Fruit fly (Drosophila melanogaster) whole organism, embryonic: Measurements from ENCODE around the gene CG10710.

Experiments
- Bteb2 ChIP-seq: fragments of 200-800 bp; sonication (Bioruptor generic); optimal IDR thresholded peaks from 2 replicates; lab custom pipeline; 2016; ENCODE audit warnings: missing biosample characterization, missing genetic modification characterization
- CG14441 ChIP-seq: fragments of 200-800 bp; sonication (Bioruptor generic); IDR thresholded peaks from 2 replicates; pipeline ENCODE4 v1.3.6; 2022; ENCODE audit warnings: missing biosample characterization, missing genetic modification characterization
- CG18011 ChIP-seq: fragments of 200-800 bp; sonication (Bioruptor generic); optimal IDR thresholded peaks from 2 replicates; lab custom pipeline; 2017; ENCODE audit warnings: missing biosample characterization, missing genetic modification characterization, mild to moderate bottlenecking, moderate library complexity, missing genotype
- CG18476 ChIP-seq: fragments of 200-800 bp; sonication (Bioruptor generic); optimal IDR thresholded peaks from 2 replicates; lab custom pipeline; 2016; ENCODE audit warnings: missing biosample characterization, mild to moderate bottlenecking, missing genetic modification characterization
- CG3281 ChIP-seq: fragments of 200-800 bp; sonication (Bioruptor generic); optimal IDR thresholded peaks from 3 replicates; lab custom pipeline; 2017; ENCODE audit warnings: missing biosample characterization, mild to moderate bottlenecking, missing genetic modification characterization
- CG6683 ChIP-seq: fragments of 200-800 bp; sonication (Bioruptor generic); optimal IDR thresholded peaks from 2 replicates; lab custom pipeline; 2017; ENCODE audit warnings: missing biosample characterization, mild to moderate bottlenecking, missing genetic modification characterization, missing genetic modification reagents
- HLH54F ChIP-seq: fragments of 200-800 bp; sonication (Bioruptor generic); optimal IDR thresholded peaks from 3 replicates; lab custom pipeline; 2016; ENCODE audit warnings: missing biosample characterization, missing genetic modification characterization
- Nf-YC ChIP-seq: fragments of 200-800 bp; optimal IDR thresholded peaks from 3 replicates; lab custom pipeline; 2019; ENCODE audit warnings: missing biosample characterization, mild to moderate bottlenecking, missing genetic modification characterization, moderate library complexity
- br ChIP-seq: fragments of >200 bp; optimal IDR thresholded peaks from 2 replicates; lab custom pipeline; 2017
- gsb ChIP-seq: fragments of 200-800 bp; sonication (Bioruptor generic); IDR thresholded peaks from 2 replicates; pipeline ENCODE4 v1.3.6; 2022; ENCODE audit warnings: missing biosample characterization, missing genetic modification characterization
- kah ChIP-seq: fragments of 200-800 bp; sonication (Bioruptor generic); optimal IDR thresholded peaks from 2 replicates; lab custom pipeline; 2018; ENCODE audit warnings: missing biosample characterization, mild to moderate bottlenecking, missing genetic modification characterization

dm6 chr3L:13499531-13499930, 19.9 kb downstream of the CG10710 start:
- TF ChIP-seq CG6683 (no peak), CG14441 (no peak), Nf-YC (no peak), CG3281 (GFP tag; lab: Kevin White, UChicago) (no peak), br (lab: Kevin White, UChicago) (no peak), Bteb2 (no peak), gsb (no peak), kah (no peak), CG18011 (GFP tag; lab: Kevin White, UChicago) (no peak), CG18476 (no peak), HLH54F (no peak)
